Worm (Caenorhabditis elegans): Measurements from ENCODE around the gene uggt-1.

uggt-1 gene

ce11 chrX:7500970-7501369, at the start of gene uggt-1 (continued):
- TF ChIP-seq sdc-2 (tag; optimal IDR thresholded peaks at IDR 0.05), result peak; percentile 63
- TF ChIP-seq che-1 (tag; optimal IDR thresholded peaks at IDR 0.05), result no peak
- no peak for TF ChIP-seq pha-4 (tag; optimal IDR thresholded peaks at IDR 0.05)
- TF ChIP-seq unc-86 (tag; optimal IDR thresholded peaks at IDR 0.05), result peak; percentile 61
- no peak for TF ChIP-seq pat-9 (tag; optimal IDR thresholded peaks at IDR 0.05)
- peak; percentile 95 for TF ChIP-seq unc-42 (tag; optimal IDR thresholded peaks at IDR 0.05)
- peak; percentile 86 for TF ChIP-seq pros-1 (tag; optimal IDR thresholded peaks at IDR 0.05)
- no peak for TF ChIP-seq pag-3 (tag; optimal IDR thresholded peaks at IDR 0.05; ENCODE audit: borderline replicate concordance)
- peak; percentile 52 for TF ChIP-seq T23F11.4 (GFP tag; optimal IDR thresholded peaks at IDR 0.05)
- TF ChIP-seq fkh-6 (tag; optimal IDR thresholded peaks at IDR 0.05), result no peak
- TF ChIP-seq dmd-4 (tag; optimal IDR thresholded peaks at IDR 0.05; ENCODE audit: borderline replicate concordance), result no peak
- TF ChIP-seq gmeb-2 (tag; optimal IDR thresholded peaks at IDR 0.05), result no peak
- TF ChIP-seq C08G9.2 (tag; optimal IDR thresholded peaks at IDR 0.05), result no peak
- TF ChIP-seq nfya-1 (tag; optimal IDR thresholded peaks at IDR 0.05), result peak; percentile 86
- TF ChIP-seq ref-2 (tag; optimal IDR thresholded peaks at IDR 0.05), result peak; percentile 72

DNA sequence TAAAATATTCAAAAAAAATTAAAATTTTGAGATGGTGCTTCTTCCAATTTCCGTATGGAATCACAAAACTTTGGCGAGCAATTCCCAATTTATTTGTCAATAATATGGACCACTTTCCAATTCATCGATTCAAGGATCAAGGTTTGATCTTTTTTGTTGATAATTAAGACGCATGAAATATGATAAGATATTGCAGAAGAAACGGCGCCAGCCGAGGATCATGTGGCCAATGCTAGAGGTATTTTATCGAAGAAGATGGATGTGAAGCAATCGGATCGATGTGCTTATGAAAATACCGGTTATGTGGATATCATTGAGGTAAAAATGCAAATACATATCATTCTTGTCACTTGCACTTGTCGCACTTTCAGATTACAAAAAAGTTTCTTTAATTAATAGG, 49.7 kb upstream of the uggt-1 start:
- TF ChIP-seq lim-6 (tag; optimal IDR thresholded peaks at IDR 0.05) (no peak), hlh-8 (tag; optimal IDR thresholded peaks at IDR 0.05) (no peak), ceh-34 (tag; optimal IDR thresholded peaks at IDR 0.05) (no peak), ceh-30 (tag; optimal IDR thresholded peaks at IDR 0.05) (no peak)

DNA sequence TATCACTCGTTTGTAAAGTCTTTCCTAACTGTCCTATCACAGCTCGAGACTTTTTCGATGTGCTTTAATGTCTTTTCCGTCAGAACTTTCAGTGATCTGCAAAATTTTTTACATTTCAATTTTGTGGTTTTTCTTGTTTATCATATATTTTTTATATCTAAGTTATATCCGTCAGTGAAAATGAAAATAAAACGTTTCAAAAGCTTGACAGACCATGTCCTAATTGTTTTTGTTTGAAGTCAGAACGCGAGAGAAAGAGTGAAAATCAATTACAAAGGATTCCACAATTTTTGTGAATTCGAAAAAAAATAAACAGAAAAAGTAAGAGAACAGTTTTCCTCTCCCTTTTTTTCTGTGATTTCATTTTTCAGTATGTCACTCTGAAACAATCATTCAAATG, 47.4 kb upstream of the uggt-1 start, which contains the start of gene F46C8.1:
Gene F46C8.1, plus strand, starts transcription at position 301 of the 400 bp plus-strand sequence.
- TF ChIP-seq pqm-1 (tag; optimal IDR thresholded peaks at IDR 0.05) (no peak), elt-2 (tag; optimal IDR thresholded peaks at IDR 0.05) (no peak), T23F11.4 (GFP tag; optimal IDR thresholded peaks at IDR 0.05) (no peak), K02D7.2 (tag; optimal IDR thresholded peaks at IDR 0.05) (no peak), odd-2 (tag; optimal IDR thresholded peaks at IDR 0.05) (no peak), Y22D7AL.16 (tag; optimal IDR thresholded peaks at IDR 0.05) (no peak), pha-2 (tag; optimal IDR thresholded peaks at IDR 0.05) (no peak), ref-2 (tag; optimal IDR thresholded peaks at IDR 0.05) (no peak), C38D4.7 (GFP tag; optimal IDR thresholded peaks at IDR 0.05) (no peak), ttx-3 (tag; optimal IDR thresholded peaks at IDR 0.05) (no peak), unc-86 (tag; optimal IDR thresholded peaks at IDR 0.05) (no peak), che-1 (tag; optimal IDR thresholded peaks at IDR 0.05) (no peak)

- TF ChIP-seq ceh-18 (tag; optimal IDR thresholded peaks at IDR 0.05), result no peak
Measured at ce11 chrX:7547696-7548095, 46.9 kb upstream of the uggt-1 start.

DNA sequence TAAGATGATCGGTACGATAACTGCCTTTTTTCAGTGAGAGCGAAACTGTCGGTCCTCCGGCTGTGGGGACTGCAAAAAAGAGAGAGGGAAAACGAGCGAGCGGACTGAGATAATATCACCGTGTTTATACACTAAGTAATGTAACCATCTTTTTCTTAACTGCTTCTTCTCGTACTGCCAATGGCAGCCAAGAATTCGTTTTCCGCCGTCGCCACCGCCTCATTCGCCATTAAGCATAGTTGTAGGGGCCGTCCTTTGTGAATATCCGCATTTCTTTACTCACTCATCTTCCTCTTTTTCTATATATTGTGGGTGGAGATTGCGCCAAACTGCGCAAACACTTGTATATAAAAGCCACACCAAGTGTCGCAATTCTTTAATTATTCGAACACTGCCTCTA, 45.7 kb upstream of the uggt-1 start, which contains the start of gene col-174:
Gene col-174, plus strand, starts transcription at position 301 of the 400 bp plus-strand sequence.
- TF ChIP-seq ceh-34 (tag; optimal IDR thresholded peaks at IDR 0.05) (no peak), K09A11.1 (tag; optimal IDR thresholded peaks at IDR 0.05; ENCODE audit: insufficient read depth) (no peak), ceh-6 (GFP tag; optimal IDR thresholded peaks at IDR 0.05) (no peak), ceh-31 (tag; optimal IDR thresholded peaks at IDR 0.05) (no peak)

- no peak for TF ChIP-seq hlh-8 (tag; optimal IDR thresholded peaks at IDR 0.05)
- no peak for TF ChIP-seq pha-2 (tag; optimal IDR thresholded peaks at IDR 0.05)
- TF ChIP-seq fax-1 (tag; optimal IDR thresholded peaks at IDR 0.05), result no peak
- TF ChIP-seq ref-2 (tag; optimal IDR thresholded peaks at IDR 0.05), result no peak
- TF ChIP-seq pag-3 (tag; optimal IDR thresholded peaks at IDR 0.05; ENCODE audit: borderline replicate concordance), result no peak
- TF ChIP-seq T23F11.4 (GFP tag; optimal IDR thresholded peaks at IDR 0.05), result no peak
- no peak for TF ChIP-seq fkh-6 (tag; optimal IDR thresholded peaks at IDR 0.05)
- no peak for TF ChIP-seq unc-3 (GFP tag; conservative IDR thresholded peaks at IDR 0.05)
- no peak for TF ChIP-seq unc-3 (tag; optimal IDR thresholded peaks at IDR 0.05)
- TF ChIP-seq unc-55 (GFP tag; optimal IDR thresholded peaks at IDR 0.05), result no peak
- no peak for TF ChIP-seq pqm-1 (tag; optimal IDR thresholded peaks at IDR 0.05)
- TF ChIP-seq hlh-15 (tag; optimal IDR thresholded peaks at IDR 0.05), result no peak
- TF ChIP-seq lim-6 (tag; optimal IDR thresholded peaks at IDR 0.05), result no peak
- no peak for TF ChIP-seq eyg-1 (tag; optimal IDR thresholded peaks at IDR 0.05)
- no peak for TF ChIP-seq madf-2 (tag; optimal IDR thresholded peaks at IDR 0.05)
- TF ChIP-seq dve-1 (tag; optimal IDR thresholded peaks at IDR 0.05), result no peak
- TF ChIP-seq ceh-24 (tag; optimal IDR thresholded peaks at IDR 0.05), result no peak
- no peak for TF ChIP-seq ceh-19 (GFP tag; optimal IDR thresholded peaks at IDR 0.05)
- TF ChIP-seq ztf-16 (tag; optimal IDR thresholded peaks at IDR 0.05), result no peak
Measured at ce11 chrX:7541078-7541477, 40.3 kb upstream of the uggt-1 start.
